Worm (Caenorhabditis elegans) whole organism, L1 larva: Measurements from ENCODE around the gene R10E11.5.

ENCODE experiments used
- aha-1 ChIP-seq: fragments of 150-350 bp; optimal IDR thresholded peaks from 2 replicates; lab custom pipeline; 2014; ENCODE audit warnings: missing biosample characterization, missing genetic modification characterization
- ama-1 ChIP-seq: fragments of 150-350 bp; optimal IDR thresholded peaks from 2 replicates; lab custom pipeline; 2014
- blmp-1 ChIP-seq: fragments of 150-350 bp; optimal IDR thresholded peaks from 2 replicates; lab custom pipeline; 2014; ENCODE audit warnings: missing biosample characterization, missing genetic modification characterization
- dsc-1 ChIP-seq: sonication (generic microtip); optimal IDR thresholded peaks from 2 replicates; lab custom pipeline; 2016; ENCODE audit warnings: mild to moderate bottlenecking, missing genetic modification characterization, missing compliant biosample characterization
- efl-3 ChIP-seq: fragments of 200-800 bp; sonication (Bioruptor generic); optimal IDR thresholded peaks from 2 replicates; lab custom pipeline; 2018; ENCODE audit warnings: mild to moderate bottlenecking, missing genetic modification characterization, missing compliant biosample characterization
- ets-5 ChIP-seq: fragments of 200-800 bp; sonication (Bioruptor generic); IDR thresholded peaks from 2 replicates; pipeline ENCODE4 v1.3.6; 2022; ENCODE audit warnings: missing genetic modification characterization, missing compliant biosample characterization
- fkh-10 ChIP-seq: sonication (generic microtip); optimal IDR thresholded peaks from 2 replicates; lab custom pipeline; 2017; ENCODE audit warnings: missing biosample characterization, missing genetic modification reagents, missing genetic modification characterization
- fkh-8 ChIP-seq: sonication (generic microtip); optimal IDR thresholded peaks from 2 replicates; lab custom pipeline; 2016; ENCODE audit warnings: mild to moderate bottlenecking, missing genetic modification characterization, missing compliant biosample characterization
- hlh-4 ChIP-seq: sonication (generic microtip); optimal IDR thresholded peaks from 2 replicates; lab custom pipeline; 2016; ENCODE audit warnings: mild to moderate bottlenecking, missing genetic modification characterization, missing compliant biosample characterization
- lin-15B ChIP-seq: fragments of 150-350 bp; sonication (generic microtip); optimal IDR thresholded peaks from 3 replicates; lab custom pipeline; 2014; ENCODE audit warnings: missing biosample characterization, missing genetic modification characterization
- lin-35 ChIP-seq, 2 experiments: fragments of 150-350 bp; optimal IDR thresholded peaks; 2 replicates each; lab custom pipeline; 2014; ENCODE audit warnings: missing biosample characterization in 2 of 2, missing genetic modification characterization in 2 of 2, missing genetic modification reagents in 2 of 2
- lin-39 ChIP-seq: fragments of 150-350 bp; optimal IDR thresholded peaks from 2 replicates; lab custom pipeline; 2014; ENCODE audit warnings: missing biosample characterization, missing genetic modification reagents, missing genetic modification characterization
- lsy-2 ChIP-seq, 2 experiments: fragments of 150-350 bp; optimal IDR thresholded peaks; 2 replicates each; lab custom pipeline; 2014; ENCODE audit warnings: missing biosample characterization in 2 of 2, missing genetic modification characterization in 2 of 2
- mdl-1 ChIP-seq, 2 experiments: fragments of 150-350 bp; optimal IDR thresholded peaks; 2 replicates each; lab custom pipeline; 2014 to 2017; ENCODE audit warnings: missing biosample characterization in 2 of 2, missing genetic modification characterization in 2 of 2, inconsistent platforms in 1 of 2
- nhr-20 ChIP-seq: sonication (generic microtip); optimal IDR thresholded peaks from 2 replicates; lab custom pipeline; 2016; ENCODE audit warnings: mild to moderate bottlenecking, missing genetic modification characterization, missing compliant biosample characterization
- nhr-28 ChIP-seq: fragments of 150-350 bp; optimal IDR thresholded peaks from 2 replicates; lab custom pipeline; 2014; ENCODE audit warnings: missing biosample characterization, missing genetic modification characterization
- nhr-47 ChIP-seq: sonication (generic microtip); optimal IDR thresholded peaks from 2 replicates; lab custom pipeline; 2016; ENCODE audit warnings: mild to moderate bottlenecking, missing genetic modification characterization, moderate library complexity, missing compliant biosample characterization
- nhr-85 ChIP-seq: sonication (generic microtip); peaks from one replicate; lab custom pipeline; 2016; ENCODE audit warnings: missing genetic modification characterization, inconsistent platforms, missing compliant biosample characterization
- rnt-1 ChIP-seq: sonication (generic microtip); optimal IDR thresholded peaks from 2 replicates; lab custom pipeline; 2016; ENCODE audit warnings: mild to moderate bottlenecking, missing genetic modification characterization, moderate library complexity, missing compliant biosample characterization
- snu-23 ChIP-seq: sonication (generic microtip); optimal IDR thresholded peaks from 2 replicates; lab custom pipeline; 2016; ENCODE audit warnings: missing genetic modification characterization, missing compliant biosample characterization
- sptf-1 ChIP-seq: fragments of 150-350 bp; optimal IDR thresholded peaks from 2 replicates; lab custom pipeline; 2014; ENCODE audit warnings: missing biosample characterization, missing genetic modification characterization
- swsn-7 ChIP-seq: sonication (generic microtip); optimal IDR thresholded peaks from 2 replicates; lab custom pipeline; 2016; ENCODE audit warnings: missing genetic modification characterization, missing compliant biosample characterization
- tlp-1 ChIP-seq: fragments of 150-350 bp; optimal IDR thresholded peaks from 2 replicates; lab custom pipeline; 2014; ENCODE audit warnings: missing biosample characterization, missing genetic modification characterization
- unc-98 ChIP-seq: fragments of 200-800 bp; sonication (Bioruptor generic); IDR thresholded peaks from 2 replicates; pipeline ENCODE4 v1.3.6; 2022; ENCODE audit warnings: missing genetic modification characterization, missing compliant biosample characterization

R10E11.5 gene

ce11 chrIII:9741985-9742384, 47.5 kb downstream of the R10E11.5 start (continued):
- TF ChIP-seq snu-23 (GFP tag; lab: Kevin White, UChicago) (peak; percentile 32), lin-15B (tag; lab: Kevin White, UChicago) (no peak), fkh-10 (GFP tag; lab: Kevin White, UChicago) (no peak), lsy-2 (tag; optimal IDR thresholded peaks at IDR 0.05; lab: Kevin White, UChicago) (peak in 1 of 2 experiments; percentile 9), rnt-1 (tag; lab: Kevin White, UChicago) (peak; percentile 77), lin-35 (GFP tag; optimal IDR thresholded peaks at IDR 0.05; lab: Kevin White, UChicago) (peak in 1 of 2 experiments; percentile 8), lin-39 (tag; lab: Kevin White, UChicago) (peak; percentile 69)

DNA sequence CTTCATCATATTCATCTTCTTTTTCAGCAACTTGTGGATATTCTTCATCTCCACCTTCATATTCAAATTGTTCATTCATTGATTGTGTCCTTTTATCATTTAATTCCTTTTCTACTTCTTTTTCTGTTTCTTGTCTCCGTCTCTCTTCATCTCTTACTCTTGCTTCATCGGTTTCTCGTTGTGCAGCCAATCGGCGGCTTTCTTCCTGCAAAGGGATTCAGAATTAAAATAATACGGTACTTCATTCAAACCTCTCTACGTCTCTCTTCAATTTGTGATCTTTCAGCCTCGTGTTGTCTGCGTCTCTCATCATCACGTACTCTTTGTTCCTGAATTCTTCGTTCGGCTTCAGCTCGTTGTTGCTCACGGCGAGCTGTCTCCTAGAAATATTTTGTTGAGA, 48.8 kb downstream of the R10E11.5 start:
- no peak for TF ChIP-seq dsc-1 (tag; lab: Kevin White, UChicago)
- TF ChIP-seq aha-1 (tag; lab: Kevin White, UChicago): no peak
- no peak for TF ChIP-seq swsn-7 (tag; lab: Kevin White, UChicago)
- TF ChIP-seq nhr-85: peak; percentile 46
- no peak for TF ChIP-seq unc-98 (GFP tag; lab: Robert Waterston, UW)
- TF ChIP-seq lin-15B (tag; lab: Kevin White, UChicago): no peak
- TF ChIP-seq sptf-1 (tag; lab: Kevin White, UChicago): no peak
- TF ChIP-seq lsy-2 (tag; optimal IDR thresholded peaks at IDR 0.05; lab: Kevin White, UChicago): peak in 1 of 2 experiments; percentile 53
- no peak for TF ChIP-seq mdl-1 (tag; optimal IDR thresholded peaks at IDR 0.05; lab: Kevin White, UChicago)
- TF ChIP-seq nhr-47: no peak
- no peak for TF ChIP-seq lin-35 (GFP tag; optimal IDR thresholded peaks at IDR 0.05; lab: Kevin White, UChicago)
- no peak for TF ChIP-seq nhr-20
- no peak for TF ChIP-seq efl-3 (GFP tag; lab: Kevin White, UChicago)
- TF ChIP-seq ets-5 (GFP tag; lab: Robert Waterston, UW): no peak
- TF ChIP-seq ama-1: no peak
- TF ChIP-seq blmp-1 (tag; lab: Kevin White, UChicago): peak; percentile 29

ce11 chrIII:9738954-9739353, 50.5 kb downstream of the R10E11.5 start, which contains the start of gene hlh-4:
Gene hlh-4 (minus strand): TSS chrIII:9739054.
- TF ChIP-seq fkh-8 (peak; percentile 7), ama-1 (no peak), nhr-28 (tag; lab: Kevin White, UChicago) (no peak), hlh-4 (tag; lab: Kevin White, UChicago) (peak; percentile 32), tlp-1 (no peak)
